Fruit fly (Drosophila melanogaster) whole organism, embryonic: ENCODE results near the gene Cwc25.

Source experiments
- Ada2b ChIP-seq: fragments of 200-800 bp; sonication (Bioruptor generic); IDR thresholded peaks from 2 replicates; pipeline ENCODE4 v1.3.6; 2022; ENCODE audit warnings: missing biosample characterization, missing genetic modification characterization
- Awh ChIP-seq: fragments of 200-800 bp; sonication (Bioruptor generic); IDR thresholded peaks from 2 replicates; pipeline ENCODE4, ENCODE4 v1.3.6; 2022; ENCODE audit warnings: missing biosample characterization, missing genetic modification characterization
- CG10431 ChIP-seq: fragments of 200-800 bp; sonication (Bioruptor generic); optimal IDR thresholded peaks from 3 replicates; lab custom pipeline; 2018; ENCODE audit warnings: missing biosample characterization, mild to moderate bottlenecking, missing genetic modification characterization
- CG11247 ChIP-seq: fragments of 200-800 bp; sonication (Bioruptor generic); IDR thresholded peaks from 2 replicates; pipeline ENCODE4 v1.3.6; 2022; ENCODE audit warnings: missing biosample characterization, missing genetic modification characterization
- CG12769 ChIP-seq: fragments of 200-800 bp; sonication (Bioruptor generic); optimal IDR thresholded peaks from 2 replicates; lab custom pipeline; 2019; ENCODE audit warnings: missing biosample characterization, mild to moderate bottlenecking, missing genetic modification characterization, moderate library complexity
- CG12942 ChIP-seq: fragments of 200-800 bp; sonication (Bioruptor generic); optimal IDR thresholded peaks from 3 replicates; lab custom pipeline; 2016; ENCODE audit warnings: missing biosample characterization, missing genetic modification characterization
- CG13123 ChIP-seq: fragments of 200-800 bp; sonication (Bioruptor generic); optimal IDR thresholded peaks from 2 replicates; lab custom pipeline; 2016; ENCODE audit warnings: missing biosample characterization, missing genetic modification characterization
- CG13424 ChIP-seq: fragments of 200-800 bp; sonication (Bioruptor generic); optimal IDR thresholded peaks from 2 replicates; lab custom pipeline; 2019; ENCODE audit warnings: missing biosample characterization, mild to moderate bottlenecking, missing genetic modification characterization, moderate library complexity
- CG14014 ChIP-seq: fragments of 200-800 bp; sonication (Bioruptor generic); IDR thresholded peaks from 2 replicates; pipeline ENCODE4 v1.3.6; 2022; ENCODE audit warnings: missing biosample characterization, missing genetic modification characterization
- CG15073 ChIP-seq: fragments of 200-800 bp; sonication (Bioruptor generic); optimal IDR thresholded peaks from 2 replicates; lab custom pipeline; 2016; ENCODE audit warnings: missing biosample characterization, missing genetic modification characterization
- CG15514 ChIP-seq: fragments of 200-800 bp; sonication (Bioruptor generic); optimal IDR thresholded peaks from 3 replicates; lab custom pipeline; 2017; ENCODE audit warnings: missing biosample characterization, missing genetic modification characterization, mild to moderate bottlenecking, moderate library complexity, missing genetic modification reagents
- CG2875 ChIP-seq: fragments of 200-800 bp; sonication (Bioruptor generic); optimal IDR thresholded peaks from 2 replicates; lab custom pipeline; 2017; ENCODE audit warnings: missing biosample characterization, mild to moderate bottlenecking, missing genetic modification characterization, missing genetic modification reagents
- CG3726 ChIP-seq: fragments of 200-800 bp; sonication (Bioruptor generic); IDR thresholded peaks from 3 replicates; pipeline ENCODE4, ENCODE4 v1.3.6; 2022; ENCODE audit warnings: missing biosample characterization, missing genetic modification characterization
- CG3847 ChIP-seq: fragments of 200-800 bp; sonication (Bioruptor generic); IDR thresholded peaks from 2 replicates; pipeline ENCODE4 v1.3.6; 2022; ENCODE audit warnings: missing biosample characterization, missing genetic modification characterization
- CG4360 ChIP-seq: fragments of 200-800 bp; sonication (Bioruptor generic); IDR thresholded peaks from 2 replicates; pipeline ENCODE4 v1.3.6; 2022; ENCODE audit warnings: missing biosample characterization, missing genetic modification characterization
- CG6689 ChIP-seq: fragments of 200-800 bp; sonication (Bioruptor generic); IDR thresholded peaks from 2 replicates; pipeline ENCODE4 v1.3.6; 2022; ENCODE audit warnings: missing biosample characterization, missing genetic modification characterization
- CG6854 ChIP-seq: fragments of 200-800 bp; sonication (Bioruptor generic); optimal IDR thresholded peaks from 3 replicates; lab custom pipeline; 2017; ENCODE audit warnings: missing biosample characterization, mild to moderate bottlenecking, missing genetic modification characterization
- CG8290 ChIP-seq, 3 experiments: fragments of 200-800 bp; sonication (Bioruptor generic); optimal IDR thresholded peaks; 2 replicates each; lab custom pipeline; 2016 to 2019; ENCODE audit warnings: missing biosample characterization in 3 of 3, missing genetic modification characterization in 3 of 3, mild to moderate bottlenecking in 2 of 3, moderate library complexity in 1 of 3
- CG9727 ChIP-seq: fragments of 200-800 bp; sonication (Bioruptor generic); optimal IDR thresholded peaks from 3 replicates; lab custom pipeline; 2017; ENCODE audit warnings: missing biosample characterization, mild to moderate bottlenecking, missing genetic modification characterization
- E2f1 ChIP-seq: fragments of 200-800 bp; sonication (Bioruptor generic); IDR thresholded peaks from 2 replicates; pipeline ENCODE4 v1.3.6; 2022; ENCODE audit warnings: missing biosample characterization, missing genetic modification characterization
- Ets97D ChIP-seq: fragments of 200-800 bp; sonication (Bioruptor generic); optimal IDR thresholded peaks from 3 replicates; lab custom pipeline; 2016; ENCODE audit warnings: missing biosample characterization, missing genetic modification characterization
- Gug ChIP-seq: fragments of 200-800 bp; sonication (Bioruptor generic); IDR thresholded peaks from 4 replicates; pipeline ENCODE4 v1.3.6; 2022; ENCODE audit warnings: missing biosample characterization, missing genetic modification characterization
- HLH3B ChIP-seq: fragments of 200-800 bp; sonication (Bioruptor generic); IDR thresholded peaks from 2 replicates; pipeline ENCODE4 v1.3.6; 2022; ENCODE audit warnings: missing biosample characterization, missing genetic modification characterization
- HmgD ChIP-seq: fragments of 200-800 bp; sonication (Bioruptor generic); optimal IDR thresholded peaks from 3 replicates; lab custom pipeline; 2016; ENCODE audit warnings: missing biosample characterization, missing genetic modification characterization
- Hr51 ChIP-seq, 2 experiments: fragments of 200-800 bp; sonication (Bioruptor generic); optimal IDR thresholded peaks; 2 replicates in 1 of 2; 3 replicates in 1 of 2; lab custom pipeline; 2016 to 2018; ENCODE audit warnings: missing biosample characterization in 2 of 2, missing genetic modification characterization in 2 of 2, mild to moderate bottlenecking in 1 of 2, moderate library complexity in 1 of 2
- Max ChIP-seq: fragments of 200-800 bp; sonication (Bioruptor generic); optimal IDR thresholded peaks from 2 replicates; lab custom pipeline; 2016; ENCODE audit warnings: missing biosample characterization, mild to moderate bottlenecking, missing genetic modification characterization
- Med ChIP-seq: fragments of 200-800 bp; sonication (Bioruptor generic); peaks from one replicate; lab custom pipeline; 2016; ENCODE audit warnings: missing biosample characterization, missing genetic modification characterization, mild to moderate bottlenecking, inconsistent platforms, moderate library complexity
- Meics ChIP-seq: fragments of 200-800 bp; sonication (Bioruptor generic); optimal IDR thresholded peaks from 2 replicates; lab custom pipeline; 2017; ENCODE audit warnings: missing biosample characterization, mild to moderate bottlenecking, missing genetic modification characterization
- NFAT ChIP-seq: fragments of 200-800 bp; sonication (Bioruptor generic); IDR thresholded peaks from 2 replicates; pipeline ENCODE4 v1.3.6; 2022; ENCODE audit warnings: missing biosample characterization, missing genetic modification characterization
- Sox102F ChIP-seq: fragments of 200-800 bp; sonication (Bioruptor generic); optimal IDR thresholded peaks from 2 replicates; lab custom pipeline; 2018; ENCODE audit warnings: missing biosample characterization, mild to moderate bottlenecking, missing genetic modification characterization, moderate library complexity
- ap ChIP-seq: fragments of 200-800 bp; sonication (Bioruptor generic); IDR thresholded peaks from 2 replicates; pipeline ENCODE4 v1.3.6; 2022; ENCODE audit warnings: missing biosample characterization, missing genetic modification characterization
- ato ChIP-seq: fragments of 200-800 bp; sonication (Bioruptor generic); IDR thresholded peaks from 2 replicates; pipeline ENCODE4 v1.3.6; 2022; ENCODE audit warnings: missing biosample characterization, missing genetic modification characterization; ENCODE audit not compliant: partially characterized antibody
- disco-r ChIP-seq: fragments of 200-800 bp; sonication (Bioruptor generic); optimal IDR thresholded peaks from 2 replicates; lab custom pipeline; 2016; ENCODE audit warnings: missing biosample characterization, missing genetic modification characterization
- dm ChIP-seq: fragments of 200-800 bp; sonication (Bioruptor generic); optimal IDR thresholded peaks from 3 replicates; lab custom pipeline; 2016; ENCODE audit warnings: missing biosample characterization, missing genetic modification characterization
- en ChIP-seq: fragments of 200-800 bp; sonication (Bioruptor generic); optimal IDR thresholded peaks from 2 replicates; lab custom pipeline; 2016; ENCODE audit warnings: missing biosample characterization, missing genetic modification characterization
- eyg ChIP-seq: fragments of 200-800 bp; sonication (Bioruptor generic); optimal IDR thresholded peaks from 3 replicates; lab custom pipeline; 2016; ENCODE audit warnings: missing biosample characterization, missing genetic modification characterization
- lab ChIP-seq: fragments of 200-800 bp; sonication (Bioruptor generic); optimal IDR thresholded peaks from 3 replicates; lab custom pipeline; 2017; ENCODE audit warnings: missing biosample characterization, missing genetic modification characterization, mild to moderate bottlenecking, moderate library complexity, missing genetic modification reagents
- onecut ChIP-seq: fragments of 200-800 bp; sonication (Bioruptor generic); IDR thresholded peaks from 2 replicates; pipeline ENCODE4 v1.3.6; 2022; ENCODE audit warnings: missing biosample characterization, missing genetic modification characterization
- otp ChIP-seq: fragments of 200-800 bp; sonication (Bioruptor generic); IDR thresholded peaks from 3 replicates; pipeline ENCODE4, ENCODE4 v1.3.6; 2022; ENCODE audit warnings: missing biosample characterization, missing genetic modification characterization
- pho ChIP-seq: fragments of 200-800 bp; sonication (Bioruptor generic); optimal IDR thresholded peaks from 2 replicates; lab custom pipeline; 2016; ENCODE audit warnings: missing biosample characterization, missing genetic modification characterization
- ranshi ChIP-seq: fragments of 200-800 bp; sonication (Bioruptor generic); IDR thresholded peaks from 2 replicates; pipeline ENCODE4 v1.3.6; 2022; ENCODE audit warnings: missing biosample characterization, missing genetic modification characterization
- row ChIP-seq: fragments of 200-800 bp; sonication (Bioruptor generic); IDR thresholded peaks from 3 replicates; pipeline ENCODE4 v1.3.6; 2022; ENCODE audit warnings: missing biosample characterization, missing genetic modification characterization
- slbo ChIP-seq: fragments of 200-800 bp; sonication (Bioruptor generic); IDR thresholded peaks from 2 replicates; pipeline ENCODE4 v1.3.6; 2022; ENCODE audit warnings: missing biosample characterization, missing genetic modification characterization
- so ChIP-seq: fragments of 200-800 bp; sonication (Bioruptor generic); IDR thresholded peaks from 3 replicates; pipeline ENCODE4 v1.3.6; 2022; ENCODE audit warnings: missing biosample characterization, missing genetic modification characterization
- sqz ChIP-seq: fragments of 200-800 bp; sonication (Bioruptor generic); optimal IDR thresholded peaks from 3 replicates; lab custom pipeline; 2018; ENCODE audit warnings: missing biosample characterization, mild to moderate bottlenecking, missing genetic modification characterization
- stc ChIP-seq: fragments of 200-800 bp; sonication (Bioruptor generic); IDR thresholded peaks from 2 replicates; pipeline ENCODE4 v1.3.6; 2022; ENCODE audit warnings: missing biosample characterization, missing genetic modification characterization
- tll ChIP-seq, 2 experiments: fragments of 200-800 bp in 1 of 2; fragments of >200 bp in 1 of 2; sonication (Bioruptor generic) in 1 of 2; optimal IDR thresholded peaks; 2 replicates each; lab custom pipeline; 2017 to 2019; ENCODE audit warnings: missing biosample characterization in 2 of 2, missing genetic modification characterization in 2 of 2, mild to moderate bottlenecking in 1 of 2, moderate library complexity in 1 of 2
- tx ChIP-seq: fragments of 200-800 bp; sonication (Bioruptor generic); optimal IDR thresholded peaks from 2 replicates; lab custom pipeline; 2016; ENCODE audit warnings: missing biosample characterization, missing genetic modification characterization
- wor ChIP-seq: fragments of 200-800 bp; sonication (Bioruptor generic); IDR thresholded peaks from 2 replicates; pipeline ENCODE4 v1.3.6; 2022; ENCODE audit warnings: missing biosample characterization, missing genetic modification characterization

Gene Cwc25

DNA sequence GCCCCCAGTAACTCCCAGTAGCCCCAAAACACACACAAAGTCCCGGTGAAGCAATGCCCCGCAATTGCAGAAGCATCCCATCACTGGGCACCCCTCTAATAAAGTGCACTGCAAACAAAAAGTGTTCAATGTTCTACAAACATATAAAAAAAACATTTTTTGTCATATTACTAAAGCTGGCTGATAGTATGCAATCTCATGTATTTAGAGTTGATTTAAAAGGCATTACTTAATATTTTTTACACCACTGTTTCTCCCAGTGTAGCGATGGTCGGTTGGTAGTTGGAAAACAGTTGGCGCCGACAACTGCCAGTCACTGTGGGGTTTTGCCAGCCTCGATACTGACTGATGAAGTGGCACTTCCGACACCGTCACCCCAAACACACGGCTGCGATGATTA lies 24.5 kb upstream of the Cwc25 start (continued):
- TF ChIP-seq lab (GFP tag; lab: Kevin White, UChicago), result peak; percentile 51
- peak; percentile 30 for TF ChIP-seq CG13424 (tag; lab: Kevin White, UChicago)

dm6 chr2L:2721317-2721716 lies 23.6 kb upstream of the Cwc25 start:
- no peak for TF ChIP-seq ato (GFP tag; lab: Robert Waterston, UW)
- no peak for TF ChIP-seq CG15073 (GFP tag; lab: Kevin White, UChicago)
- no peak for TF ChIP-seq NFAT (GFP tag; lab: Robert Waterston, UW)
- TF ChIP-seq pho (GFP tag; lab: Kevin White, UChicago), result no peak
- no peak for TF ChIP-seq wor (GFP tag; lab: Robert Waterston, UW)
- TF ChIP-seq HmgD, result no peak
- TF ChIP-seq Awh, result no peak
- peak in 1 of 2 experiments; percentile 19 for TF ChIP-seq Hr51 (GFP tag; optimal IDR thresholded peaks at IDR 0.05; lab: Kevin White, UChicago)
- peak; percentile 9; the same call in 1 of the 2 replicates for TF ChIP-seq CG11247 (GFP tag; lab: Robert Waterston, UW)
- peak; percentile 4 for TF ChIP-seq Sox102F (GFP tag; lab: Kevin White, UChicago)
- no peak for TF ChIP-seq eyg (GFP tag; lab: Kevin White, UChicago)
- no peak for TF ChIP-seq CG13123 (GFP tag; lab: Kevin White, UChicago)
- no peak for TF ChIP-seq CG2875 (GFP tag; lab: Kevin White, UChicago)
- 0 out of 3 replicates have a peak, but pooled peaks have one; percentile 15 for TF ChIP-seq CG3726 (GFP tag; lab: Robert Waterston, UW)
- peak; percentile 5 for TF ChIP-seq CG15514 (GFP tag; lab: Kevin White, UChicago)
- no peak for TF ChIP-seq CG12942
- TF ChIP-seq CG8290 (GFP tag; optimal IDR thresholded peaks at IDR 0.05; lab: Kevin White, UChicago), result no peak
- peak in 1 of 2 experiments; percentile 47 for TF ChIP-seq CG8290 (tag; optimal IDR thresholded peaks at IDR 0.05; lab: Kevin White, UChicago)
- TF ChIP-seq ap, result 0 out of 2 replicates have a peak, but pooled peaks have one; percentile 34
- TF ChIP-seq Max, result no peak
- 0 out of 2 replicates have a peak, but pooled peaks have one; percentile 37 for TF ChIP-seq ranshi
- no peak for TF ChIP-seq Ets97D (GFP tag; lab: Kevin White, UChicago)
- no peak for TF ChIP-seq tll (GFP tag; optimal IDR thresholded peaks at IDR 0.05; lab: Kevin White, UChicago)
- TF ChIP-seq CG10431 (GFP tag; lab: Kevin White, UChicago), result no peak
- peak; percentile 52; the same call in 1 of the 2 replicates for TF ChIP-seq slbo
- peak; percentile 82 for TF ChIP-seq Med
- TF ChIP-seq Ada2b (GFP tag; lab: Robert Waterston, UW), result 0 out of 2 replicates have a peak, but pooled peaks have one; percentile 17
- no peak for TF ChIP-seq en (GFP tag; lab: Kevin White, UChicago)
- no peak for TF ChIP-seq otp
- TF ChIP-seq E2f1, result 0 out of 2 replicates have a peak, but pooled peaks have one; percentile 25
- TF ChIP-seq onecut (GFP tag; lab: Robert Waterston, UW), result no peak
- no peak for TF ChIP-seq so (GFP tag; lab: Robert Waterston, UW)
- no peak for TF ChIP-seq disco-r (GFP tag; lab: Kevin White, UChicago)
- peak; percentile 33; the same call in 1 of the 2 replicates for TF ChIP-seq CG14014
- TF ChIP-seq CG4360 (GFP tag; lab: Robert Waterston, UW), result no peak
- TF ChIP-seq dm, result no peak
- no peak for TF ChIP-seq tx
- TF ChIP-seq CG3847 (GFP tag; lab: Robert Waterston, UW), result no peak
- no peak for TF ChIP-seq stc (GFP tag; lab: Robert Waterston, UW)
- no peak for TF ChIP-seq sqz (GFP tag; lab: Kevin White, UChicago)
- no peak for TF ChIP-seq Gug (GFP tag; lab: Robert Waterston, UW)
- no peak for TF ChIP-seq CG9727 (GFP tag; lab: Kevin White, UChicago)
- TF ChIP-seq CG6689, result 0 out of 2 replicates have a peak, but pooled peaks have one; percentile 18
- peak; percentile 30 for TF ChIP-seq CG12769 (tag; lab: Kevin White, UChicago)
- no peak for TF ChIP-seq CG6854 (GFP tag; lab: Kevin White, UChicago)
- TF ChIP-seq Meics (GFP tag; lab: Kevin White, UChicago), result peak; percentile 14
- 0 out of 2 replicates have a peak, but pooled peaks have one; percentile 17 for TF ChIP-seq HLH3B (GFP tag; lab: Robert Waterston, UW)
- TF ChIP-seq row, result peak; percentile 43; the same call in 2 of the 3 replicates
